Fruit fly (Drosophila melanogaster): ENCODE results near the gene I-t.

Gene I-t

dm6 chr3R:11721593-11721992 is 17.8 kb downstream of the I-t start, which contains the start of gene CG12594 (continued):
- TF ChIP-seq ewg (GFP tag; optimal IDR thresholded peaks at IDR 0.05), result peak; percentile 74
- peak; percentile 32 for TF ChIP-seq abd-A (tag; optimal IDR thresholded peaks at IDR 0.05)

- TF ChIP-seq CG4707 (GFP tag; optimal IDR thresholded peaks at IDR 0.05) (no peak), CG14050 (GFP tag; IDR thresholded peaks at IDR 0.05) (no peak), Dek (tag; optimal IDR thresholded peaks at IDR 0.05) (no peak), wor (GFP tag; IDR thresholded peaks at IDR 0.05) (no peak), Ets65A (GFP tag) (no peak), CG6683 (GFP tag; optimal IDR thresholded peaks at IDR 0.05) (no peak), CG14710 (tag; optimal IDR thresholded peaks at IDR 0.05) (peak; percentile 58), Doc2 (GFP tag; IDR thresholded peaks at IDR 0.05) (no peak), vfl (GFP tag; optimal IDR thresholded peaks at IDR 0.05) (no peak), CG15269 (tag; optimal IDR thresholded peaks at IDR 0.05) (no peak), CG3407 (GFP tag; optimal IDR thresholded peaks at IDR 0.05) (no peak), CG15479 (GFP tag; optimal IDR thresholded peaks at IDR 0.05) (no peak), Side (GFP tag; optimal IDR thresholded peaks at IDR 0.05) (no peak), C15 (GFP tag; IDR thresholded peaks at IDR 0.05) (no peak), run (tag; optimal IDR thresholded peaks at IDR 0.05) (no peak), Hmr (GFP tag; optimal IDR thresholded peaks at IDR 0.05) (no peak), ssp (GFP tag; IDR thresholded peaks at IDR 0.05) (peak; percentile 30; the same call in 1 of the 2 replicates), cad (GFP tag; optimal IDR thresholded peaks at IDR 0.05) (no peak), CG31224 (GFP tag; IDR thresholded peaks at IDR 0.05) (no peak), pnt (GFP tag; optimal IDR thresholded peaks at IDR 0.05) (no peak), CG10565 (GFP tag; optimal IDR thresholded peaks at IDR 0.05) (no peak), lov (optimal IDR thresholded peaks at IDR 0.05) (no peak), lov (GFP tag; IDR thresholded peaks at IDR 0.05) (no peak), Atf6 (GFP tag; IDR thresholded peaks at IDR 0.05) (no peak), p53 (GFP tag; optimal IDR thresholded peaks at IDR 0.05) (peak; percentile 3), tgo (GFP tag; IDR thresholded peaks at IDR 0.05) (no peak), CG17361 (GFP tag; IDR thresholded peaks at IDR 0.05) (no peak), chinmo (GFP tag; IDR thresholded peaks at IDR 0.05; ENCODE audit: partially characterized antibody) (no peak), CG5180 (GFP tag; optimal IDR thresholded peaks at IDR 0.05) (no peak), CG10267 (tag; optimal IDR thresholded peaks at IDR 0.05) (no peak), CG8924 (tag; optimal IDR thresholded peaks at IDR 0.05) (no peak), Bteb2 (GFP tag; optimal IDR thresholded peaks at IDR 0.05) (no peak), CG2712 (tag; optimal IDR thresholded peaks at IDR 0.05) (no peak), Drgx (GFP tag; IDR thresholded peaks at IDR 0.05) (no peak), CG18476 (GFP tag; optimal IDR thresholded peaks at IDR 0.05) (no peak), lola (GFP tag; optimal IDR thresholded peaks at IDR 0.05) (no peak), CG5245 (GFP tag; optimal IDR thresholded peaks at IDR 0.05) (no peak), da (GFP tag; optimal IDR thresholded peaks at IDR 0.05) (no peak), CG2120 (GFP tag; optimal IDR thresholded peaks at IDR 0.05) (no peak), sd (tag; optimal IDR thresholded peaks at IDR 0.05) (no peak), CG11456 (GFP tag; IDR thresholded peaks at IDR 0.05) (no peak), sens-2 (GFP tag; IDR thresholded peaks at IDR 0.05) (no peak), gsb-n (tag; optimal IDR thresholded peaks at IDR 0.05) (no peak), CG9215 (GFP tag; IDR thresholded peaks at IDR 0.05) (no peak), grn (GFP tag; optimal IDR thresholded peaks at IDR 0.05) (no peak), CG1647 (GFP tag; optimal IDR thresholded peaks at IDR 0.05) (peak; percentile 28), CkIIα-i1 (GFP tag; IDR thresholded peaks at IDR 0.05) (no peak), chif (GFP tag; optimal IDR thresholded peaks at IDR 0.05) (peak in 1 of 2 experiments; percentile 25), CG15514 (GFP tag; optimal IDR thresholded peaks at IDR 0.05) (peak; percentile 86)
These were observed 31.5 kb downstream of the I-t start, which contains the start of gene CG14721 for dm6 chr3R:11735337-11735736. Gene CG14721, plus strand, starts transcription at chr3R:11735447.
